Fruit fly (Drosophila melanogaster) whole organism, embryonic: ENCODE measurements around the gene Eig71Ea.

Source experiments
- Atf-2 ChIP-seq: fragments of 200-800 bp; sonication (Bioruptor generic); optimal IDR thresholded peaks from 2 replicates; lab custom pipeline; 2016; ENCODE audit warnings: missing biosample characterization, missing genetic modification characterization
- Atf3 ChIP-seq: fragments of 200-800 bp; sonication (Bioruptor generic); optimal IDR thresholded peaks from 3 replicates; lab custom pipeline; 2016; ENCODE audit warnings: missing biosample characterization, missing genetic modification characterization
- B-H1 ChIP-seq: fragments of 200-800 bp; sonication (Bioruptor generic); IDR thresholded peaks from 3 replicates; pipeline ENCODE4 v1.3.6; 2022; ENCODE audit warnings: missing biosample characterization, missing genetic modification characterization
- CG10366 ChIP-seq: fragments of 200-800 bp; sonication (Bioruptor generic); IDR thresholded peaks from 2 replicates; pipeline ENCODE4 v1.3.6; 2022; ENCODE audit warnings: missing biosample characterization, missing genetic modification characterization
- CG10462 ChIP-seq: fragments of 200-800 bp; sonication (Bioruptor generic); optimal IDR thresholded peaks from 2 replicates; lab custom pipeline; 2016; ENCODE audit warnings: missing biosample characterization, missing genetic modification characterization
- CG11560 ChIP-seq: fragments of 200-800 bp; sonication (Bioruptor generic); IDR thresholded peaks from 3 replicates; pipeline ENCODE4 v1.3.6; 2022; ENCODE audit warnings: missing biosample characterization, missing genetic modification characterization
- CG13123 ChIP-seq: fragments of 200-800 bp; sonication (Bioruptor generic); optimal IDR thresholded peaks from 2 replicates; lab custom pipeline; 2016; ENCODE audit warnings: missing biosample characterization, missing genetic modification characterization
- CG13287 ChIP-seq: fragments of 200-800 bp; sonication (Bioruptor generic); IDR thresholded peaks from 2 replicates; pipeline ENCODE4 v1.3.6; 2022; ENCODE audit warnings: missing biosample characterization, missing genetic modification characterization; ENCODE audit not compliant: partially characterized antibody
- CG14441 ChIP-seq: fragments of 200-800 bp; sonication (Bioruptor generic); IDR thresholded peaks from 2 replicates; pipeline ENCODE4 v1.3.6; 2022; ENCODE audit warnings: missing biosample characterization, missing genetic modification characterization
- CG1529 ChIP-seq: fragments of 200-800 bp; sonication (Bioruptor generic); optimal IDR thresholded peaks from 3 replicates; lab custom pipeline; 2018; ENCODE audit warnings: missing biosample characterization, missing genetic modification characterization
- CG17568 ChIP-seq: fragments of 200-800 bp; sonication (Bioruptor generic); optimal IDR thresholded peaks from 2 replicates; lab custom pipeline; 2018; ENCODE audit warnings: missing biosample characterization, mild to moderate bottlenecking, missing genetic modification characterization, moderate library complexity
- CG17912 ChIP-seq: fragments of 200-800 bp; sonication (Bioruptor generic); optimal IDR thresholded peaks from 2 replicates; lab custom pipeline; 2018; ENCODE audit warnings: missing biosample characterization, mild to moderate bottlenecking, missing genetic modification characterization
- CG18476 ChIP-seq: fragments of 200-800 bp; sonication (Bioruptor generic); optimal IDR thresholded peaks from 2 replicates; lab custom pipeline; 2016; ENCODE audit warnings: missing biosample characterization, mild to moderate bottlenecking, missing genetic modification characterization
- CG2120 ChIP-seq: fragments of 200-800 bp; sonication (Bioruptor generic); optimal IDR thresholded peaks from 3 replicates; lab custom pipeline; 2016; ENCODE audit warnings: missing biosample characterization, missing genetic modification characterization
- CG2678 ChIP-seq: fragments of 200-800 bp; sonication (Bioruptor generic); optimal IDR thresholded peaks from 3 replicates; lab custom pipeline; 2019; ENCODE audit warnings: missing biosample characterization, mild to moderate bottlenecking, missing genetic modification characterization, moderate library complexity
- CG2712 ChIP-seq: fragments of 200-800 bp; optimal IDR thresholded peaks from 3 replicates; lab custom pipeline; 2019; ENCODE audit warnings: missing biosample characterization, mild to moderate bottlenecking, missing genetic modification characterization, moderate library complexity
- CG3163 ChIP-seq: fragments of 200-800 bp; sonication (Bioruptor generic); optimal IDR thresholded peaks from 3 replicates; lab custom pipeline; 2016; ENCODE audit warnings: missing biosample characterization, missing genetic modification characterization
- CG32772 ChIP-seq: fragments of 200-800 bp; sonication (Bioruptor generic); IDR thresholded peaks from 2 replicates; pipeline ENCODE4 v1.3.6; 2022; ENCODE audit warnings: missing biosample characterization, missing genetic modification characterization
- CG5953 ChIP-seq: fragments of 200-800 bp; sonication (Bioruptor generic); IDR thresholded peaks from 2 replicates; pipeline ENCODE4 v1.3.6; 2022; ENCODE audit warnings: missing biosample characterization, missing genetic modification characterization
- CG7357 ChIP-seq: fragments of 200-800 bp; sonication (Bioruptor generic); IDR thresholded peaks from 3 replicates; pipeline ENCODE4 v1.3.6; 2022; ENCODE audit warnings: missing biosample characterization, missing genetic modification characterization
- CG8944 ChIP-seq: fragments of 200-800 bp; sonication (Bioruptor generic); optimal IDR thresholded peaks from 3 replicates; lab custom pipeline; 2016; ENCODE audit warnings: missing biosample characterization, missing genetic modification characterization
- CG9437 ChIP-seq: fragments of 200-800 bp; sonication (Bioruptor generic); optimal IDR thresholded peaks from 2 replicates; lab custom pipeline; 2018; ENCODE audit warnings: missing biosample characterization, mild to moderate bottlenecking, missing genetic modification characterization
- Deaf1 ChIP-seq: fragments of 200-800 bp; optimal IDR thresholded peaks from 3 replicates; lab custom pipeline; 2019; ENCODE audit warnings: missing biosample characterization, mild to moderate bottlenecking, missing genetic modification characterization, moderate library complexity
- H15 ChIP-seq: fragments of 200-800 bp; sonication (Bioruptor generic); IDR thresholded peaks from 3 replicates; pipeline ENCODE4 v1.3.6; 2022; ENCODE audit warnings: missing biosample characterization, missing genetic modification characterization
- Hmr ChIP-seq: fragments of 200-800 bp; sonication (Bioruptor generic); optimal IDR thresholded peaks from 3 replicates; lab custom pipeline; 2017; ENCODE audit warnings: mild to moderate bottlenecking, missing biosample characterization, missing genetic modification reagents, missing genetic modification characterization
- Mad ChIP-seq: fragments of 200-800 bp; sonication (Bioruptor generic); optimal IDR thresholded peaks from 2 replicates; lab custom pipeline; 2016; ENCODE audit warnings: missing biosample characterization, missing genetic modification characterization
- Max ChIP-seq: fragments of 200-800 bp; sonication (Bioruptor generic); optimal IDR thresholded peaks from 2 replicates; lab custom pipeline; 2016; ENCODE audit warnings: missing biosample characterization, mild to moderate bottlenecking, missing genetic modification characterization
- Six4 ChIP-seq: fragments of 200-800 bp; sonication (Bioruptor generic); optimal IDR thresholded peaks from 2 replicates; lab custom pipeline; 2016; ENCODE audit warnings: missing biosample characterization, missing genetic modification characterization
- Sox102F ChIP-seq: fragments of 200-800 bp; sonication (Bioruptor generic); optimal IDR thresholded peaks from 2 replicates; lab custom pipeline; 2018; ENCODE audit warnings: missing biosample characterization, mild to moderate bottlenecking, missing genetic modification characterization, moderate library complexity
- Stat92E ChIP-seq, 3 experiments: fragments of >200 bp in 2 of 3; fragments of 200-800 bp in 1 of 3; sonication (Bioruptor generic) in 1 of 3; optimal IDR thresholded peaks; 2 replicates each; lab custom pipeline; 2017 to 2019; ENCODE audit warnings: missing biosample characterization in 3 of 3, missing genetic modification characterization in 3 of 3, mild to moderate bottlenecking in 1 of 3, moderate library complexity in 1 of 3
- al ChIP-seq: fragments of 200-800 bp; sonication (Bioruptor generic); IDR thresholded peaks from 2 replicates; pipeline ENCODE4 v1.3.6; 2022; ENCODE audit warnings: missing biosample characterization, missing genetic modification characterization
- bab2 ChIP-seq: fragments of 200-800 bp; sonication (Bioruptor generic); optimal IDR thresholded peaks from 2 replicates; lab custom pipeline; 2016; ENCODE audit warnings: missing biosample characterization, missing genetic modification characterization
- bowl ChIP-seq: fragments of 200-800 bp; sonication (Bioruptor generic); IDR thresholded peaks from 2 replicates; pipeline ENCODE4 v1.3.6; 2022; ENCODE audit warnings: missing biosample characterization, missing genetic modification characterization
- chinmo ChIP-seq: fragments of 200-800 bp; sonication (Bioruptor generic); IDR thresholded peaks from 4 replicates; pipeline ENCODE4 v1.3.6; 2022; ENCODE audit warnings: missing biosample characterization, missing genetic modification characterization; ENCODE audit not compliant: partially characterized antibody
- crc ChIP-seq: fragments of 200-800 bp; sonication (Bioruptor generic); optimal IDR thresholded peaks from 2 replicates; lab custom pipeline; 2016; ENCODE audit warnings: missing biosample characterization, missing genetic modification characterization
- ems ChIP-seq: fragments of 200-800 bp; sonication (Bioruptor generic); optimal IDR thresholded peaks from 3 replicates; lab custom pipeline; 2016; ENCODE audit warnings: missing biosample characterization, missing genetic modification characterization
- ewg ChIP-seq: fragments of 200-800 bp; sonication (Bioruptor generic); optimal IDR thresholded peaks from 3 replicates; lab custom pipeline; 2017; ENCODE audit warnings: mild to moderate bottlenecking, missing biosample characterization, missing genetic modification reagents, missing genetic modification characterization
- eyg ChIP-seq: fragments of 200-800 bp; sonication (Bioruptor generic); optimal IDR thresholded peaks from 3 replicates; lab custom pipeline; 2016; ENCODE audit warnings: missing biosample characterization, missing genetic modification characterization
- gcm2 ChIP-seq: fragments of 200-800 bp; sonication (Bioruptor generic); optimal IDR thresholded peaks from 2 replicates; lab custom pipeline; 2016; ENCODE audit warnings: missing biosample characterization, missing genetic modification characterization
- ham ChIP-seq: fragments of 200-800 bp; sonication (Bioruptor generic); IDR thresholded peaks from 2 replicates; pipeline ENCODE4 v1.3.6; 2022; ENCODE audit warnings: missing biosample characterization, missing genetic modification characterization
- maf-S ChIP-seq: fragments of 200-800 bp; sonication (Bioruptor generic); optimal IDR thresholded peaks from 2 replicates; lab custom pipeline; 2016; ENCODE audit warnings: missing biosample characterization, missing genetic modification characterization
- mld ChIP-seq: fragments of 200-800 bp; sonication (Bioruptor generic); IDR thresholded peaks from 3 replicates; pipeline ENCODE4 v1.3.6; 2022; ENCODE audit warnings: missing biosample characterization, missing genetic modification characterization; ENCODE audit not compliant: partially characterized antibody
- nerfin-2 ChIP-seq: fragments of 200-800 bp; sonication (Bioruptor generic); IDR thresholded peaks from 2 replicates; pipeline ENCODE4 v1.3.6; 2022; ENCODE audit warnings: missing biosample characterization, missing genetic modification characterization; ENCODE audit not compliant: partially characterized antibody
- odd ChIP-seq: fragments of 200-800 bp; sonication (Bioruptor generic); optimal IDR thresholded peaks from 2 replicates; lab custom pipeline; 2017; ENCODE audit warnings: missing biosample characterization, mild to moderate bottlenecking, missing genetic modification characterization
- p53 ChIP-seq: fragments of 200-800 bp; sonication (Bioruptor generic); optimal IDR thresholded peaks from 2 replicates; lab custom pipeline; 2016; ENCODE audit warnings: missing biosample characterization, missing genetic modification characterization
- peb ChIP-seq: fragments of 200-800 bp; sonication (Bioruptor generic); IDR thresholded peaks from 2 replicates; pipeline ENCODE4 v1.3.6; 2022; ENCODE audit warnings: missing biosample characterization, missing genetic modification characterization
- pros ChIP-seq: fragments of 200-800 bp; sonication (Bioruptor generic); optimal IDR thresholded peaks from 3 replicates; lab custom pipeline; 2019; ENCODE audit warnings: missing biosample characterization, mild to moderate bottlenecking, missing genetic modification characterization, moderate library complexity
- repo ChIP-seq: fragments of 200-800 bp; sonication (Bioruptor generic); optimal IDR thresholded peaks from 2 replicates; lab custom pipeline; 2016; ENCODE audit warnings: missing biosample characterization, missing genetic modification characterization
- ttk ChIP-seq: fragments of 200-800 bp; sonication (Bioruptor generic); IDR thresholded peaks from 2 replicates; pipeline ENCODE4 v2.1.2; 2022; ENCODE audit warnings: missing biosample characterization, missing genetic modification characterization
- tup ChIP-seq: fragments of 200-800 bp; sonication (Bioruptor generic); optimal IDR thresholded peaks from 2 replicates; lab custom pipeline; 2016; ENCODE audit warnings: missing biosample characterization, mild to moderate bottlenecking, missing genetic modification characterization, moderate library complexity
- zen ChIP-seq: fragments of 200-800 bp; sonication (Bioruptor generic); optimal IDR thresholded peaks from 3 replicates; lab custom pipeline; 2018; ENCODE audit warnings: missing biosample characterization, mild to moderate bottlenecking, missing genetic modification characterization, moderate library complexity

Eig71Ea gene

dm6 chr3L:15675111-15675510 is 25.6 kb upstream of the Eig71Ea start (continued):
- TF ChIP-seq ttk (peak; percentile 55; the same call in 1 of the 2 replicates), CG8944 (GFP tag; lab: Kevin White, UChicago) (peak; percentile 42), CG18476 (GFP tag; lab: Kevin White, UChicago) (peak; percentile 51), Atf-2 (GFP tag; lab: Kevin White, UChicago) (peak; percentile 54), Atf3 (peak; percentile 78), bab2 (GFP tag; lab: Kevin White, UChicago) (peak; percentile 68), bowl (GFP tag; lab: Robert Waterston, UW) (no peak), CG9437 (peak; percentile 7), ewg (GFP tag; lab: Kevin White, UChicago) (peak; percentile 27), CG10366 (GFP tag; lab: Robert Waterston, UW) (peak; percentile 32; the same call in 1 of the 2 replicates), crc (GFP tag; lab: Kevin White, UChicago) (peak; percentile 18), CG17568 (GFP tag; lab: Kevin White, UChicago) (peak; percentile 38), Sox102F (peak; percentile 67), odd (no peak), CG17912 (GFP tag; lab: Kevin White, UChicago) (no peak), CG2678 (tag; lab: Kevin White, UChicago) (peak; percentile 68), CG1529 (GFP tag; lab: Kevin White, UChicago) (peak; percentile 66), peb (GFP tag; lab: Robert Waterston, UW) (0 out of 2 replicates have a peak, but pooled peaks have one; percentile 35), Max (GFP tag; lab: Kevin White, UChicago) (no peak), CG11560 (no peak), mld (GFP tag; lab: Robert Waterston, UW) (no peak), B-H1 (GFP tag; lab: Robert Waterston, UW) (no peak), CG5953 (GFP tag; lab: Robert Waterston, UW) (no peak), al (GFP tag; lab: Robert Waterston, UW) (no peak), Mad (GFP tag; lab: Kevin White, UChicago) (peak; percentile 41), tup (GFP tag; lab: Kevin White, UChicago) (peak; percentile 53), CG10462 (peak; percentile 57), p53 (GFP tag; lab: Kevin White, UChicago) (no peak), CG13287 (GFP tag; lab: Robert Waterston, UW) (no peak), chinmo (GFP tag; lab: Robert Waterston, UW) (no peak), CG7357 (GFP tag; lab: Robert Waterston, UW) (peak; percentile 36; the same call in 1 of the 3 replicates), pros (GFP tag; lab: Kevin White, UChicago) (no peak), CG32772 (GFP tag; lab: Robert Waterston, UW) (peak; percentile 50; the same call in 1 of the 2 replicates), ham (GFP tag; lab: Robert Waterston, UW) (no peak), ems (GFP tag; lab: Kevin White, UChicago) (peak; percentile 28), Hmr (GFP tag; lab: Kevin White, UChicago) (no peak), gcm2 (GFP tag; lab: Kevin White, UChicago) (no peak), CG2712 (peak; percentile 92), Six4 (GFP tag; lab: Kevin White, UChicago) (peak; percentile 52), eyg (GFP tag; lab: Kevin White, UChicago) (no peak), repo (GFP tag; lab: Kevin White, UChicago) (peak; percentile 26), maf-S (GFP tag; lab: Kevin White, UChicago) (no peak), Deaf1 (tag; lab: Kevin White, UChicago) (peak; percentile 15), H15 (GFP tag; lab: Robert Waterston, UW) (peak; percentile 54; the same call in 1 of the 3 replicates), CG14441 (GFP tag; lab: Robert Waterston, UW) (no peak), Stat92E (GFP tag; optimal IDR thresholded peaks at IDR 0.05; lab: Kevin White, UChicago) (peak in 1 of 3 experiments; percentile 51), nerfin-2 (GFP tag; lab: Robert Waterston, UW) (no peak), CG3163 (GFP tag; lab: Kevin White, UChicago) (no peak), zen (tag; lab: Kevin White, UChicago) (peak; percentile 82), CG2120 (GFP tag; lab: Kevin White, UChicago) (no peak), CG13123 (GFP tag; lab: Kevin White, UChicago) (peak; percentile 17)
